Worm (Caenorhabditis elegans) whole organism, young adult: Measurements from ENCODE around the gene affl-2.

Source experiments
- B0035.1 ChIP-seq: sonication (generic microtip); optimal IDR thresholded peaks from 2 replicates; lab custom pipeline; 2016; ENCODE audit warnings: missing genetic modification characterization, mild to moderate bottlenecking, missing compliant biosample characterization, missing genotype, missing genetic modification reagents
- F49E8.2 ChIP-seq: sonication (generic microtip); optimal IDR thresholded peaks from 3 replicates; lab custom pipeline; 2017; ENCODE audit warnings: missing genetic modification characterization, mild to moderate bottlenecking, missing compliant biosample characterization, antibody characterized with exemption, moderate library complexity; ENCODE audit not compliant: insufficient read depth
- ama-1 ChIP-seq, 3 experiments: fragments of 150-350 bp in 1 of 3; sonication (generic microtip) in 2 of 3; optimal IDR thresholded peaks; 2 replicates each; lab custom pipeline; 2014 to 2018; ENCODE audit warnings: missing biosample characterization in 2 of 3, missing genetic modification characterization in 2 of 3, missing genetic modification reagents in 2 of 3
- ceh-58 ChIP-seq: fragments of 200-800 bp; sonication (Bioruptor generic); IDR thresholded peaks from 2 replicates; pipeline ENCODE4 v1.3.6; 2022; ENCODE audit warnings: missing genetic modification characterization, missing compliant biosample characterization
- efl-1 ChIP-seq: fragments of 150-350 bp; optimal IDR thresholded peaks from 2 replicates; lab custom pipeline; 2014; ENCODE audit warnings: missing biosample characterization, missing genetic modification reagents, missing genetic modification characterization
- egl-44 ChIP-seq: fragments of 200-800 bp; sonication (Bioruptor generic); IDR thresholded peaks from 2 replicates; pipeline ENCODE4 v1.3.6; 2022; ENCODE audit warnings: missing genetic modification reagents, missing genetic modification characterization, missing compliant biosample characterization
- madf-8 ChIP-seq: fragments of 200-800 bp; sonication (Bioruptor generic); conservative IDR thresholded peaks from 2 replicates; pipeline ENCODE4 v1.3.6; 2022; ENCODE audit warnings: missing genetic modification reagents, missing genetic modification characterization, missing compliant biosample characterization
- repo-1 ChIP-seq: sonication (generic microtip); optimal IDR thresholded peaks from 2 replicates; lab custom pipeline; 2017; ENCODE audit warnings: mild to moderate bottlenecking, missing genetic modification characterization, missing compliant biosample characterization
- rpc-1 ChIP-seq, 2 experiments: fragments of 150-350 bp in 1 of 2; sonication (generic microtip) in 1 of 2; optimal IDR thresholded peaks; 2 replicates each; lab custom pipeline; 2014 to 2018; ENCODE audit warnings: missing biosample characterization in 1 of 2, missing genetic modification characterization in 1 of 2, missing genetic modification reagents in 1 of 2, missing genotype in 1 of 2
- sea-2 ChIP-seq: fragments of 200-800 bp; sonication (Bioruptor generic); IDR thresholded peaks from 2 replicates; pipeline ENCODE4 v1.3.6; 2022; ENCODE audit warnings: missing genetic modification characterization, missing compliant biosample characterization
- ztf-26 ChIP-seq: sonication (generic microtip); optimal IDR thresholded peaks from 2 replicates; lab custom pipeline; 2017; ENCODE audit warnings: missing genetic modification characterization, missing compliant biosample characterization
- ztf-3 ChIP-seq: fragments of 200-800 bp; sonication (Bioruptor generic); optimal IDR thresholded peaks from 2 replicates; lab custom pipeline; 2018; ENCODE audit warnings: mild to moderate bottlenecking, missing genetic modification characterization, missing compliant biosample characterization
- ztf-6 ChIP-seq: fragments of 200-800 bp; sonication (Bioruptor generic); IDR thresholded peaks from 2 replicates; pipeline ENCODE4 v1.3.6; 2022; ENCODE audit warnings: missing genetic modification reagents, missing genetic modification characterization, missing compliant biosample characterization

DNA sequence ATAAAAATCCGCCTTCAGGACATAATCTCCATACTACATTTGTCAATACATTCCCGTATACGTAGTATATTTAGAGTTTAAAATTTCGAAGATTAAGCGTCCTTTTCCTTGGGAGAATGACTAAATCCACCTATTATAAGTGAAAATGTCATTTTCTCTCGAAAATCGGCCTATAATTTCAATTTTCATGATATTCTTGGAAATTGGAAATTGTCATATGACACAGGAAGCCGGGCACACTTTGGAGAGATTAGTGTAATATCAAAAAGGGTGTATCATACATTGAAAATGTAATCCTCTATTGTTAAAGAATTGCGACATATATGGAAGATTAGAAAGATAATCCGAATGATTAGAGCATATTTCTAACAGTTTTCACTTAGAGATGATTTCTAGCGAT, 48.0 kb downstream of the affl-2 start:
- no peak for TF ChIP-seq sea-2 (GFP tag; lab: Robert Waterston, UW)
- TF ChIP-seq F49E8.2 (tag; lab: Kevin White, UChicago) = no peak
- TF ChIP-seq ama-1 (optimal IDR thresholded peaks at IDR 0.05; lab: Kevin White, UChicago) = no peak
- TF ChIP-seq ama-1 (GFP tag; optimal IDR thresholded peaks at IDR 0.05; lab: Kevin White, UChicago) = no peak
- no peak for TF ChIP-seq rpc-1 (optimal IDR thresholded peaks at IDR 0.05; lab: Kevin White, UChicago)
- TF ChIP-seq rpc-1 (tag; optimal IDR thresholded peaks at IDR 0.05; lab: Kevin White, UChicago) = no peak
- no peak for TF ChIP-seq egl-44
- TF ChIP-seq ztf-6 (GFP tag; lab: Robert Waterston, UW) = no peak
- no peak for TF ChIP-seq repo-1 (tag; lab: Kevin White, UChicago)
- no peak for TF ChIP-seq B0035.1 (tag; lab: Kevin White, UChicago)
- no peak for TF ChIP-seq ztf-26
- no peak for TF ChIP-seq efl-1 (GFP tag; lab: Kevin White, UChicago)
- TF ChIP-seq ceh-58 = no peak
- no peak for TF ChIP-seq ztf-3 (GFP tag; lab: Kevin White, UChicago)
- TF ChIP-seq madf-8 (GFP tag; lab: Robert Waterston, UW) = no peak
